Worm (Caenorhabditis elegans) whole organism, midembryonic: ENCODE data around the gene lbp-3.

Experiments used
- T22C8.4 ChIP-seq: fragments of 200-800 bp; sonication (Bioruptor generic); IDR thresholded peaks from 2 replicates; pipeline ENCODE4 v1.3.6; 2022; ENCODE audit warnings: missing genetic modification characterization, missing compliant biosample characterization
- cog-1 ChIP-seq: sonication (generic microtip); optimal IDR thresholded peaks from 2 replicates; lab custom pipeline; 2016; ENCODE audit warnings: missing genetic modification characterization, missing compliant biosample characterization
- flt-1 ChIP-seq: fragments of 200-800 bp; sonication (Bioruptor generic); IDR thresholded peaks from 2 replicates; pipeline ENCODE4 v1.3.6; 2022; ENCODE audit warnings: missing genetic modification characterization, missing compliant biosample characterization
- klf-2 ChIP-seq: fragments of 200-800 bp; sonication (Bioruptor generic); conservative IDR thresholded peaks from 2 replicates; pipeline ENCODE4 v1.3.6; 2022; ENCODE audit warnings: missing genetic modification reagents, missing genetic modification characterization, missing compliant biosample characterization
- med-1 ChIP-seq: sonication (generic microtip); optimal IDR thresholded peaks from 2 replicates; lab custom pipeline; 2017; ENCODE audit warnings: missing genetic modification characterization, mild to moderate bottlenecking, missing compliant biosample characterization, antibody characterized with exemption, missing genetic modification reagents; ENCODE audit not compliant: insufficient read depth
- ref-1 ChIP-seq: fragments of 200-800 bp; sonication (Bioruptor generic); conservative IDR thresholded peaks from 2 replicates; pipeline ENCODE4 v1.3.6; 2022; ENCODE audit warnings: missing genetic modification reagents, missing genetic modification characterization, missing compliant biosample characterization
- tab-1 ChIP-seq: fragments of 200-800 bp; sonication (Bioruptor generic); IDR thresholded peaks from 2 replicates; pipeline ENCODE4 v1.3.6; 2022; ENCODE audit warnings: missing genetic modification characterization, missing compliant biosample characterization
- ztf-23 ChIP-seq: fragments of 200-800 bp; sonication (Bioruptor generic); IDR thresholded peaks from 2 replicates; pipeline ENCODE4 v1.3.6; 2022; ENCODE audit warnings: missing genetic modification reagents, missing genetic modification characterization, missing compliant biosample characterization
- ztf-29 ChIP-seq: fragments of 200-800 bp; sonication (Bioruptor generic); IDR thresholded peaks from 2 replicates; pipeline ENCODE4 v1.3.6; 2022; ENCODE audit warnings: missing genetic modification reagents, missing genetic modification characterization, missing compliant biosample characterization

Gene lbp-3

DNA sequence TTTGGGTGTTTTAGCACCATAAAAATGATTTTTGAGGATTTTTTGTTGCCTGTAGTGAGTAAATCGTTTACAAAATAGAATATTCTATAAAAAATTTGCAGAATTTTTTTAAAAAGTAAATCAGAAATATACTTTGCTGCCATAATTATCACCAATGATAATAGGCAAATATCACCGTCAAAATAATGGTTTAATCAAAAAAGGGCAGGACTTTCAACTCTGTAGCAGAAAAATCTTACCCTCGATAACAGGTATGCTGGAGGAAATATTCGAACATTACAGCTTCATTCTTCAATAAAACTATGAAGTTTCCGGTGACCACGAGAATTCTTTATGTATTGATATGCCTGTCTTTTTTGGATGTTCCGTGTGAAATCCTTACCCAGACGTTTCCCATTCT, 32.0 kb downstream of the lbp-3 start, which contains the start of gene K09C4.4:
TSS of gene K09C4.4 (plus strand) at position 301 of the 400 bp plus-strand sequence.
- TF ChIP-seq cog-1 (tag; lab: Kevin White, UChicago) (no peak), ztf-23 (GFP tag; lab: Robert Waterston, UW) (no peak), ztf-29 (GFP tag; lab: Robert Waterston, UW) (no peak), med-1 (GFP tag; lab: Kevin White, UChicago) (no peak), ref-1 (GFP tag; lab: Robert Waterston, UW) (no peak), klf-2 (GFP tag; lab: Robert Waterston, UW) (no peak), flt-1 (GFP tag; lab: Robert Waterston, UW) (no peak), T22C8.4 (GFP tag; lab: Robert Waterston, UW) (no peak), tab-1 (GFP tag; lab: Robert Waterston, UW) (no peak)

DNA sequence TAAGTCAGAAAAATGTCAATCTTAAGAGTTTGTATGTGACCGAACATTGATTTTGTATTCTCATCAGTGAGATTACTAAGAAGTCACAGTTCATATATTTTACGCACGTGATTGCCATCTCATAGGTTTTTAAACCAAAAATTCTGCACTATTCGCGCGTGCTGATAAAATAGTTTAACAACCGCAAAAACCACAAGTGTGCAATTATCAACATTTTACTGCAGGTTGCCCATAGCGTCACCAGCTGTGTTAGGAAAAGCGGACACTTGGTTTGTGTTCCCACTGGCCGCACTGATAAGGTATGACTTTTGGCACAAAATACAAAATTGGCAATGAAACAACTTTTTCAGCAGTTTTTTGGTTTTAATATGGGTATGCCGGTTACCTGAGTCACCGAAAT, 33.0 kb downstream of the lbp-3 start:
- TF ChIP-seq cog-1 (tag; lab: Kevin White, UChicago) (no peak), klf-2 (GFP tag; lab: Robert Waterston, UW) (no peak), flt-1 (GFP tag; lab: Robert Waterston, UW) (no peak), ztf-23 (GFP tag; lab: Robert Waterston, UW) (no peak), med-1 (GFP tag; lab: Kevin White, UChicago) (no peak), tab-1 (GFP tag; lab: Robert Waterston, UW) (no peak), T22C8.4 (GFP tag; lab: Robert Waterston, UW) (no peak), ztf-29 (GFP tag; lab: Robert Waterston, UW) (no peak), ref-1 (GFP tag; lab: Robert Waterston, UW) (no peak)

DNA sequence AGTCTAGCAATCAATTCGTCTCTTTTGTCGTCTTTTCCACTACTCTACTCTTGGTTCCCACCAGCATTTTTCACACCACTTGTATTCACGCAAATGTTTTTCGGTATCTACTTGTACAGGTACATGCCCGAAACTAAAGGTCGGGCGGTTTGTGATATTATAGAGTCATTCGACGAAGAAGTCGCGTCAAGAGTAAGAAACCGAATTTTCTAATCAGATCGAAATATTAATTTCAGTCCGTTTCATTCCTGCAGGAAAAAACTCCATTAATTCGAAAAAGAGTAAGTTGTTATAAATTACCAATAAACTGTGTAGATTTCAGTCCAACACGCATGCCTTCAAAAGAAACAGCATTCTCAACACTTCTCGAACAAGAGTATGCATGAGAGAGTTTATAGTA, 34.8 kb downstream of the lbp-3 start:
- TF ChIP-seq med-1 (GFP tag; lab: Kevin White, UChicago) (no peak), cog-1 (tag; lab: Kevin White, UChicago) (no peak), tab-1 (GFP tag; lab: Robert Waterston, UW) (no peak), flt-1 (GFP tag; lab: Robert Waterston, UW) (no peak), klf-2 (GFP tag; lab: Robert Waterston, UW) (no peak), T22C8.4 (GFP tag; lab: Robert Waterston, UW) (no peak), ztf-23 (GFP tag; lab: Robert Waterston, UW) (no peak), ztf-29 (GFP tag; lab: Robert Waterston, UW) (no peak), ref-1 (GFP tag; lab: Robert Waterston, UW) (no peak)

DNA sequence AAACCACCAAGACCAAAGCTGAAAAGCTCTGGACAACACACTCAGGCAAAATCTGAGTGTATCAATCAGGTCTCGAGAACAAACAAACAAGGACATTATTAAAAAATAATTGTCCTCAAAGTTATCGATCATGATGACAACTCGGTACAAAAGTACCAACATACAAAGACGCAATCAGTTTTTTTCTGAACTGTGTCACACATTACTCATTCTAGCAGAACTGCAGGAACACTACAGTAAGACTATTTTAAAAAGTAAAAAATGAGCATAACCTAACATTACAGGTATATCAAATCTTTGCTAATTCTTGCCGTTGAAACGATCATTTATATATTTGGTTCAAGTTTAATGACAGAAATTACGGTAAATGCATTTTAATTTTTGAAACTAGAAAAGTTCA, 39.0 kb downstream of the lbp-3 start, which contains the start of gene K09C4.2:
TSS of gene K09C4.2 (plus strand) at position 301 of the 400 bp plus-strand sequence.
- TF ChIP-seq ztf-23 (GFP tag; lab: Robert Waterston, UW) = no peak
- TF ChIP-seq T22C8.4 (GFP tag; lab: Robert Waterston, UW) = no peak
- no peak for TF ChIP-seq ref-1 (GFP tag; lab: Robert Waterston, UW)
- TF ChIP-seq tab-1 (GFP tag; lab: Robert Waterston, UW) = no peak
- TF ChIP-seq klf-2 (GFP tag; lab: Robert Waterston, UW) = no peak
- no peak for TF ChIP-seq cog-1 (tag; lab: Kevin White, UChicago)
- TF ChIP-seq ztf-29 (GFP tag; lab: Robert Waterston, UW) = no peak
- TF ChIP-seq flt-1 (GFP tag; lab: Robert Waterston, UW) = no peak
- no peak for TF ChIP-seq med-1 (GFP tag; lab: Kevin White, UChicago)

DNA sequence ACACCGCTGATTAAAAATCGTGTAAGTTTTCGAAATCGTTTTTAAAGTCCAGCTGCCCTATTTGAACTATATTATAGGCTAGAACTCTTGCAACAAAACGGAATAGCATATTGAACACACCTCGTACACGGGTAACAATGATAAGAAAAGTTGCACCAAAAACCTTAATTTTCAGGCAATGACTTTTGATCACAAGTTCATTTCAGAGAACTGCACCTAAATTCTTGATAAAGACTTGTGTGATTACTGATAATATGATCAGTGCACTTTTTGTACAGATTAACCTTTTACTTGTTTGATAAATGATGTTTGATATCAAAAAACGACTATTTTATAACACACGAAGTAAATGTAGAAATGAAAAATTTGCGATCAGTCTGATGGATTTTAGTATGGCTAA, 40.6 kb downstream of the lbp-3 start:
- TF ChIP-seq ztf-23 (GFP tag; lab: Robert Waterston, UW) = no peak
- no peak for TF ChIP-seq T22C8.4 (GFP tag; lab: Robert Waterston, UW)
- TF ChIP-seq med-1 (GFP tag; lab: Kevin White, UChicago) = no peak
- TF ChIP-seq ref-1 (GFP tag; lab: Robert Waterston, UW) = no peak
- no peak for TF ChIP-seq klf-2 (GFP tag; lab: Robert Waterston, UW)
- TF ChIP-seq ztf-29 (GFP tag; lab: Robert Waterston, UW) = no peak
- TF ChIP-seq tab-1 (GFP tag; lab: Robert Waterston, UW) = no peak
- TF ChIP-seq cog-1 (tag; lab: Kevin White, UChicago) = no peak
- no peak for TF ChIP-seq flt-1 (GFP tag; lab: Robert Waterston, UW)

DNA sequence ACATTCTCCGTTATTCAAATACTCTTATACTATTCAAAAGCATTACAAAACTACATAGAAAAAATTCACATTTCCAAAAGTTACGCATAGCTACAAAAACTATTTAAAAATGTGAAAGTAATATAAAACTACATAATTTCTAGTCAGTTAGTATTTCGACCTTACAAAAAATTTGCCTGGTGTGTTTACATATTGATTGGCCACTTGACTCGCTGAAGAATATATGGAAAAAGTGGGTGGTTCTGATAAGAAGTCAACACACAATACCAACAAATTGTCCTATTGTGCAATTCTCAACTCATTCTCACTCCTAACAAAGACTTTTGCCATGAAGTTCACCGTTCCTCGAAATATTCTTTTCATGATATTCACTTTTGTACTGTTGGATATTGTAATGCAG, 41.4 kb downstream of the lbp-3 start, which contains the start of gene K09C4.1:
TSS of gene K09C4.1 (plus strand) at position 301 of the 400 bp plus-strand sequence.
- no peak for TF ChIP-seq ref-1 (GFP tag; lab: Robert Waterston, UW)
- no peak for TF ChIP-seq cog-1 (tag; lab: Kevin White, UChicago)
- TF ChIP-seq T22C8.4 (GFP tag; lab: Robert Waterston, UW) = no peak
- TF ChIP-seq klf-2 (GFP tag; lab: Robert Waterston, UW) = no peak
- no peak for TF ChIP-seq tab-1 (GFP tag; lab: Robert Waterston, UW)
- no peak for TF ChIP-seq med-1 (GFP tag; lab: Kevin White, UChicago)
- no peak for TF ChIP-seq ztf-29 (GFP tag; lab: Robert Waterston, UW)
- TF ChIP-seq flt-1 (GFP tag; lab: Robert Waterston, UW) = no peak
- TF ChIP-seq ztf-23 (GFP tag; lab: Robert Waterston, UW) = no peak

DNA sequence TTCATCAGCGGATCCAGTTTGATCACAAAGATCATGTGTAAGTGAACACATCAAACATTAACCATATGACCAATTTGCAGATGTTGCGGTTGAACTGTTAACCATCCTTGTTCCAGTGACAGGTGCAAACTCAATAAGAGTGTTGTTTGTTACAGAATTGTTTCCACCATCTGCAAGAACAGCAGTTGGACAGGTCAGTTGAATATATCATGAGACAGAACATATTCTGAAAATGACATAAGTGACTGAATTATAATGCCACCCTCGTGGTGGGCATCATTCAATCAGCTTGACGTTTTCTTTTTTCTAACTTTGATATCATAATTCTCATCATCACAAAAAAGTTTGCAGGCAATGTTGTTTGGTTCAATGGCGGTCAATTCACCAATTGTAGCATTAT, 43.4 kb downstream of the lbp-3 start:
- TF ChIP-seq tab-1 (GFP tag; lab: Robert Waterston, UW) (no peak), ztf-23 (GFP tag; lab: Robert Waterston, UW) (no peak), flt-1 (GFP tag; lab: Robert Waterston, UW) (no peak), klf-2 (GFP tag; lab: Robert Waterston, UW) (no peak), ztf-29 (GFP tag; lab: Robert Waterston, UW) (no peak), T22C8.4 (GFP tag; lab: Robert Waterston, UW) (no peak), ref-1 (GFP tag; lab: Robert Waterston, UW) (no peak), cog-1 (tag; lab: Kevin White, UChicago) (no peak), med-1 (GFP tag; lab: Kevin White, UChicago) (no peak)

DNA sequence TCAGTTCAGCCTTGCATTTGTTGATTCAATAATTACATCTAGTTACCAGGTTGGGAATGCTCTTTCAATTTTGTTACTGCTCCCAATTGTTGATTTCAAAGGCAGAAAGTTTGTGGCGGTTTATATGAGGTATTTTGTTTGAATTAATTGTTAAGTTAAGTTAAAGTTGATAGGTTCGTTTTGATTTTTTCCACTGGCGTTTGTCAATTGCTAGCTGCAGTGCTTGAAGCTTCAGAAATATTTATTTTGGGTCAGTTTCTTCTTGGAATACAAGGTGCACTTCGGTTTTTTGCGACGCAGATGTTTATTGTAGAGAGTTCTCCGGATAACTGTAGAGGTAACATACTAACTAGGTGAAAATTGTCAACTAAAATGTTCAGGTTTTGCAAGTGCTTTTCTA, 44.6 kb downstream of the lbp-3 start, which contains the start of gene F11D5.5:
TSS of gene F11D5.5 (plus strand) at position 301 of the 400 bp plus-strand sequence.
- TF ChIP-seq med-1 (GFP tag; lab: Kevin White, UChicago) (no peak), ref-1 (GFP tag; lab: Robert Waterston, UW) (no peak), flt-1 (GFP tag; lab: Robert Waterston, UW) (no peak), cog-1 (tag; lab: Kevin White, UChicago) (no peak)
